Worm (Caenorhabditis elegans) whole organism, L4 larva: ENCODE results near the gene clec-59.

ENCODE experiments used
- ZK546.5 ChIP-seq, 2 experiments: sonication (generic microtip); optimal IDR thresholded peaks; 2 replicates each; lab custom pipeline; 2017; ENCODE audit warnings: missing biosample characterization in 2 of 2, missing genetic modification characterization in 2 of 2
- aha-1 ChIP-seq: fragments of 150-350 bp; peaks from one replicate; lab custom pipeline; 2014; ENCODE audit warnings: missing biosample characterization, missing genetic modification characterization
- ama-1 ChIP-seq: fragments of 150-350 bp; optimal IDR thresholded peaks from 2 replicates; lab custom pipeline; 2014; ENCODE audit warnings: inconsistent platforms, mixed read lengths
- ceh-28 ChIP-seq: fragments of 150-350 bp; optimal IDR thresholded peaks from 2 replicates; lab custom pipeline; 2014; ENCODE audit warnings: missing biosample characterization, missing genetic modification reagents, missing genetic modification characterization
- ceh-82 ChIP-seq: sonication (generic microtip); optimal IDR thresholded peaks from 2 replicates; lab custom pipeline; 2017; ENCODE audit warnings: missing biosample characterization, missing genetic modification characterization
- cey-2 ChIP-seq: sonication (generic microtip); optimal IDR thresholded peaks from 3 replicates; lab custom pipeline; 2017; ENCODE audit warnings: missing genetic modification characterization, mild to moderate bottlenecking, missing compliant biosample characterization, antibody characterized with exemption, borderline replicate concordance; ENCODE audit not compliant: insufficient read depth
- daf-12 ChIP-seq: fragments of 150-350 bp; optimal IDR thresholded peaks from 2 replicates; lab custom pipeline; 2014; ENCODE audit warnings: missing biosample characterization, missing genetic modification reagents, missing genetic modification characterization
- daf-16 ChIP-seq, 3 experiments: sonication (generic microtip); optimal IDR thresholded peaks; 2 replicates each; lab custom pipeline; 2016 to 2017; ENCODE audit warnings: missing genetic modification characterization in 3 of 3, missing genetic modification reagents in 3 of 3, mild to moderate bottlenecking in 2 of 3, missing compliant biosample characterization in 2 of 3, missing biosample characterization in 1 of 3, moderate library complexity in 1 of 3
- daf-19 ChIP-seq: fragments of 200-800 bp; sonication (Bioruptor generic); conservative IDR thresholded peaks from 2 replicates; pipeline ENCODE4 v1.3.6; 2022; ENCODE audit warnings: missing genetic modification characterization, missing compliant biosample characterization
- dmd-6 ChIP-seq: fragments of 200-800 bp; sonication (Bioruptor generic); IDR thresholded peaks from 2 replicates; pipeline ENCODE4 v1.3.6; 2022; ENCODE audit warnings: missing genetic modification reagents, missing genetic modification characterization, missing compliant biosample characterization
- dpl-1 ChIP-seq: fragments of 150-350 bp; optimal IDR thresholded peaks from 2 replicates; lab custom pipeline; 2014; ENCODE audit warnings: missing biosample characterization, missing genetic modification reagents, missing genetic modification characterization
- duxl-1 ChIP-seq: sonication (generic microtip); optimal IDR thresholded peaks from 2 replicates; lab custom pipeline; 2016; ENCODE audit warnings: mild to moderate bottlenecking, missing genetic modification characterization, moderate library complexity, missing compliant biosample characterization; ENCODE audit not compliant: poor library complexity
- egl-43 ChIP-seq: fragments of 200-800 bp; sonication (Bioruptor generic); IDR thresholded peaks from 2 replicates; pipeline ENCODE4 v1.3.6; 2022; ENCODE audit warnings: missing genetic modification reagents, missing genetic modification characterization, missing compliant biosample characterization
- hif-1 ChIP-seq, 2 experiments: sonication (generic microtip); optimal IDR thresholded peaks; 2 replicates each; lab custom pipeline; 2016 to 2017; ENCODE audit warnings: missing compliant biosample characterization in 2 of 2, missing genetic modification characterization in 2 of 2, missing genetic modification reagents in 2 of 2, missing genotype in 2 of 2, mild to moderate bottlenecking in 1 of 2
- hlh-11 ChIP-seq: fragments of 200-800 bp; sonication (Bioruptor generic); optimal IDR thresholded peaks from 2 replicates; lab custom pipeline; 2018; ENCODE audit warnings: mild to moderate bottlenecking, missing genetic modification characterization, missing compliant biosample characterization
- hlh-30 ChIP-seq: sonication (generic microtip); optimal IDR thresholded peaks from 2 replicates; lab custom pipeline; 2017; ENCODE audit warnings: antibody characterized with exemption, mild to moderate bottlenecking, missing genetic modification characterization, missing compliant biosample characterization; ENCODE audit not compliant: insufficient read depth
- hmg-1.1 ChIP-seq: fragments of 200-800 bp; sonication (Bioruptor generic); IDR thresholded peaks from 2 replicates; pipeline ENCODE4 v1.3.6; 2022; ENCODE audit warnings: missing genetic modification reagents, missing genetic modification characterization, missing compliant biosample characterization
- lin-1 ChIP-seq: fragments of 200-800 bp; sonication (Bioruptor generic); IDR thresholded peaks from 2 replicates; pipeline ENCODE4 v1.3.6; 2022; ENCODE audit warnings: missing genetic modification reagents, missing genetic modification characterization, missing compliant biosample characterization
- lin-15B ChIP-seq: fragments of 150-350 bp; sonication (generic microtip); optimal IDR thresholded peaks from 3 replicates; lab custom pipeline; 2014; ENCODE audit warnings: missing biosample characterization, missing genetic modification characterization
- lin-29 ChIP-seq: fragments of 200-800 bp; sonication (Bioruptor generic); IDR thresholded peaks from 2 replicates; pipeline ENCODE4 v1.3.6; 2022; ENCODE audit warnings: missing genetic modification reagents, missing genetic modification characterization, missing compliant biosample characterization
- lin-38 ChIP-seq: fragments of 200-800 bp; sonication (Bioruptor generic); IDR thresholded peaks from 2 replicates; pipeline ENCODE4 v1.3.6; 2022; ENCODE audit warnings: missing genetic modification reagents, missing genetic modification characterization, missing compliant biosample characterization
- lin-39 ChIP-seq: fragments of 150-350 bp; optimal IDR thresholded peaks from 2 replicates; lab custom pipeline; 2014; ENCODE audit warnings: missing biosample characterization, missing genetic modification reagents, missing genetic modification characterization
- mdl-1 ChIP-seq, 2 experiments: fragments of 150-350 bp in 1 of 2; sonication (generic microtip) in 1 of 2; optimal IDR thresholded peaks; 2 replicates each; lab custom pipeline; 2014 to 2017; ENCODE audit warnings: missing biosample characterization in 2 of 2, missing genetic modification characterization in 2 of 2
- mdt-29 ChIP-seq: fragments of 200-800 bp; sonication (Bioruptor generic); IDR thresholded peaks from 2 replicates; pipeline ENCODE4 v1.3.6; 2022; ENCODE audit warnings: missing genetic modification reagents, missing genetic modification characterization, missing compliant biosample characterization
- mep-1 ChIP-seq: fragments of 150-350 bp; sonication (generic microtip); optimal IDR thresholded peaks from 3 replicates; lab custom pipeline; 2014; ENCODE audit warnings: missing biosample characterization, missing genetic modification characterization
- mes-2 ChIP-seq: sonication (generic microtip); optimal IDR thresholded peaks from 2 replicates; lab custom pipeline; 2016; ENCODE audit warnings: missing genotype, mild to moderate bottlenecking, missing genetic modification characterization, missing compliant biosample characterization; ENCODE audit not compliant: poor library complexity, severe bottlenecking
- mxl-3 ChIP-seq: fragments of 200-800 bp; sonication (Bioruptor generic); optimal IDR thresholded peaks from 2 replicates; lab custom pipeline; 2018; ENCODE audit warnings: mild to moderate bottlenecking, missing genetic modification characterization, missing compliant biosample characterization
- nhr-10 ChIP-seq: fragments of 150-350 bp; optimal IDR thresholded peaks from 2 replicates; lab custom pipeline; 2014; ENCODE audit warnings: missing biosample characterization, missing genetic modification characterization
- nhr-102 ChIP-seq: sonication (generic microtip); optimal IDR thresholded peaks from 2 replicates; lab custom pipeline; 2016; ENCODE audit warnings: mild to moderate bottlenecking, missing genetic modification characterization, moderate library complexity, missing compliant biosample characterization
- nhr-11 ChIP-seq: fragments of 150-350 bp; optimal IDR thresholded peaks from 2 replicates; lab custom pipeline; 2014; ENCODE audit warnings: missing biosample characterization, missing genetic modification characterization
- nhr-28 ChIP-seq: fragments of 150-350 bp; optimal IDR thresholded peaks from 2 replicates; lab custom pipeline; 2014; ENCODE audit warnings: missing biosample characterization, missing genetic modification characterization
- nhr-41 ChIP-seq: fragments of 200-800 bp; sonication (Bioruptor generic); IDR thresholded peaks from 2 replicates; pipeline ENCODE4 v1.3.6; 2022; ENCODE audit warnings: missing genetic modification reagents, missing genetic modification characterization, missing compliant biosample characterization
- nhr-48 ChIP-seq: sonication (generic microtip); optimal IDR thresholded peaks from 2 replicates; lab custom pipeline; 2016; ENCODE audit warnings: mild to moderate bottlenecking, missing genetic modification characterization, missing compliant biosample characterization
- nhr-77 ChIP-seq: fragments of 150-350 bp; optimal IDR thresholded peaks from 2 replicates; lab custom pipeline; 2014; ENCODE audit warnings: missing biosample characterization, missing genetic modification characterization
- pha-4 ChIP-seq, 2 experiments: fragments of 150-350 bp in 1 of 2; fragments of 200-800 bp in 1 of 2; sonication (Bioruptor generic) in 1 of 2; IDR thresholded peaks in 1 of 2; optimal IDR thresholded peaks in 1 of 2; 2 replicates each; pipeline versions ENCODE4 v1.3.6 to Lab custom; 2014 to 2022; ENCODE audit warnings: missing genetic modification characterization in 2 of 2, missing genetic modification reagents in 2 of 2, missing biosample characterization in 1 of 2, missing compliant biosample characterization in 1 of 2
- php-3 ChIP-seq: fragments of 200-800 bp; sonication (Bioruptor generic); IDR thresholded peaks from 2 replicates; pipeline ENCODE4 v1.3.6; 2022; ENCODE audit warnings: missing genetic modification reagents, missing genetic modification characterization, missing compliant biosample characterization
- rbr-2 ChIP-seq: sonication (generic microtip); optimal IDR thresholded peaks from 2 replicates; lab custom pipeline; 2016; ENCODE audit warnings: missing genotype, missing genetic modification characterization, missing compliant biosample characterization
- saeg-2 ChIP-seq: fragments of 200-800 bp; sonication (Bioruptor generic); IDR thresholded peaks from 2 replicates; pipeline ENCODE4 v1.3.6; 2022; ENCODE audit warnings: missing genetic modification reagents, missing genetic modification characterization, missing compliant biosample characterization
- set-16 ChIP-seq: fragments of 200-800 bp; sonication (Bioruptor generic); IDR thresholded peaks from 2 replicates; pipeline ENCODE4 v1.3.6; 2022; ENCODE audit warnings: missing genetic modification reagents, missing genetic modification characterization, missing compliant biosample characterization
- snpc-1.2 ChIP-seq: fragments of 200-800 bp; sonication (Bioruptor generic); IDR thresholded peaks from 2 replicates; pipeline ENCODE4 v1.3.6; 2022; ENCODE audit warnings: missing genetic modification reagents, missing genetic modification characterization, missing compliant biosample characterization
- tra-1 ChIP-seq: fragments of 200-800 bp; sonication (Bioruptor generic); IDR thresholded peaks from 2 replicates; pipeline ENCODE4 v1.3.6; 2022; ENCODE audit warnings: missing genetic modification reagents, missing genetic modification characterization, missing compliant biosample characterization
- unc-130 ChIP-seq: sonication (generic microtip); optimal IDR thresholded peaks from 2 replicates; lab custom pipeline; 2016; ENCODE audit warnings: missing genetic modification reagents, missing genetic modification characterization, missing compliant biosample characterization
- unc-62 ChIP-seq, 3 experiments: fragments of 150-350 bp in 1 of 3; sonication (generic microtip); optimal IDR thresholded peaks in 2 of 3; peaks in 1 of 3; 1 replicate in 1 of 3; 2 replicates in 2 of 3; lab custom pipeline; 2014 to 2017; ENCODE audit warnings: missing biosample characterization in 3 of 3, missing genetic modification characterization in 3 of 3, missing genetic modification reagents in 3 of 3, missing genotype in 1 of 3
- zag-1 ChIP-seq: fragments of 150-350 bp; optimal IDR thresholded peaks from 2 replicates; lab custom pipeline; 2014; ENCODE audit warnings: missing biosample characterization, missing genetic modification characterization
- zfp-2 ChIP-seq: sonication (generic microtip); optimal IDR thresholded peaks from 2 replicates; lab custom pipeline; 2016; ENCODE audit warnings: mild to moderate bottlenecking, missing genetic modification characterization, missing compliant biosample characterization
- ztf-11 ChIP-seq: fragments of 150-350 bp; optimal IDR thresholded peaks from 2 replicates; lab custom pipeline; 2014; ENCODE audit warnings: missing biosample characterization, missing genetic modification characterization
- ztf-7 ChIP-seq: fragments of 150-350 bp; optimal IDR thresholded peaks from 2 replicates; lab custom pipeline; 2014; ENCODE audit warnings: missing biosample characterization, missing genetic modification characterization

clec-59 gene

DNA sequence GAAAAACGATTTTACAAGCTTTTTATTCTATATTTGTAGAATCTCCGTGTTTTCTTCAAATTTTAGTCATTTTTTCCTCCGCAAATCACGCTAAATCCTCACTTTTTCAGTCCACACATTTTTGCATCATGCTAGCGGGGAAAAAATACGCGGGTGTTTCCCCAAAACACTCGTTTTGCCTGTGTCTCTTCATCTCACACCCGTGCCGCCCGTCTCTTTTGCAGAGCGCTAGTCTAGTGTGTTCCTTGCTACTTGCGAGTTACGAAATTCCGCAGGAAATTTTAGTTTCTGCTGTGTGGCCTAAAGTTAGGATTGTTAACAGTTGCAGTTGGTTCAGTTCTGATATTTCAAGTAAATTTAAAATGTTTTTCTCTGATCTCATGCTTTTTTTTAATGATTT, 33.5 kb downstream of the clec-59 start:
- no peak for TF ChIP-seq ZK546.5 (tag; optimal IDR thresholded peaks at IDR 0.05; lab: Kevin White, UChicago)
- no peak for TF ChIP-seq lin-29 (GFP tag; lab: Robert Waterston, UW)
- TF ChIP-seq nhr-10 = no peak
- TF ChIP-seq ztf-7 = no peak
- no peak for TF ChIP-seq daf-19 (GFP tag; lab: Robert Waterston, UW)
- TF ChIP-seq hlh-30 (tag; lab: Kevin White, UChicago) = peak; percentile 49
- no peak for TF ChIP-seq unc-62 (GFP tag; optimal IDR thresholded peaks at IDR 0.05 in 1 of 2; lab: Kevin White, UChicago)
- no peak for TF ChIP-seq unc-62 (tag; optimal IDR thresholded peaks at IDR 0.05; lab: Kevin White, UChicago)
- TF ChIP-seq mes-2 (tag; lab: Kevin White, UChicago) = peak; percentile 44
- TF ChIP-seq hlh-11 (tag; lab: Kevin White, UChicago) = peak; percentile 28
- TF ChIP-seq dpl-1 (GFP tag; lab: Kevin White, UChicago) = peak; percentile 17
- TF ChIP-seq rbr-2 = peak; percentile 33
- no peak for TF ChIP-seq daf-16 (GFP tag; optimal IDR thresholded peaks at IDR 0.05; lab: Kevin White, UChicago)
- TF ChIP-seq daf-16 (tag; optimal IDR thresholded peaks at IDR 0.05; lab: Kevin White, UChicago) = peak; percentile 27
- TF ChIP-seq hmg-1.1 = peak; percentile 64
- no peak for TF ChIP-seq zag-1
- no peak for TF ChIP-seq saeg-2
- TF ChIP-seq nhr-102 (tag; lab: Kevin White, UChicago) = no peak
- TF ChIP-seq dmd-6 (GFP tag; lab: Robert Waterston, UW) = peak; percentile 38; the same call in 1 of the 2 replicates
- TF ChIP-seq ceh-82 (tag; lab: Kevin White, UChicago) = no peak
- TF ChIP-seq mdl-1 (tag; optimal IDR thresholded peaks at IDR 0.05; lab: Kevin White, UChicago) = peak; percentile 51 to 67
- no peak for TF ChIP-seq mdt-29 (GFP tag; lab: Robert Waterston, UW)
- no peak for TF ChIP-seq egl-43 (GFP tag; lab: Robert Waterston, UW)
- no peak for TF ChIP-seq nhr-48 (tag; lab: Kevin White, UChicago)
- peak; percentile 66 for TF ChIP-seq mxl-3
- no peak for TF ChIP-seq duxl-1 (tag; lab: Kevin White, UChicago)
- no peak for TF ChIP-seq lin-15B (tag; lab: Kevin White, UChicago)
- peak; percentile 23 for TF ChIP-seq ama-1
- no peak for TF ChIP-seq snpc-1.2
- TF ChIP-seq ceh-28 (tag; lab: Kevin White, UChicago) = no peak
- TF ChIP-seq aha-1 (tag; lab: Kevin White, UChicago) = peak; percentile 83
- no peak for TF ChIP-seq lin-39 (tag; lab: Kevin White, UChicago)
- no peak for TF ChIP-seq set-16 (GFP tag; lab: Robert Waterston, UW)
- peak; percentile 75 for TF ChIP-seq nhr-11 (tag; lab: Kevin White, UChicago)
- TF ChIP-seq nhr-28 (tag; lab: Kevin White, UChicago) = peak; percentile 77
- TF ChIP-seq ztf-11 (tag; lab: Kevin White, UChicago) = no peak
- TF ChIP-seq daf-12 = no peak
- no peak for TF ChIP-seq nhr-77 (tag; lab: Kevin White, UChicago)
- TF ChIP-seq tra-1 = peak; percentile 52; the same call in 1 of the 2 replicates
- no peak for TF ChIP-seq php-3
- no peak for TF ChIP-seq lin-1 (GFP tag; lab: Robert Waterston, UW)
- no peak for TF ChIP-seq zfp-2 (tag; lab: Kevin White, UChicago)
- no peak for TF ChIP-seq unc-130 (GFP tag; lab: Kevin White, UChicago)
- TF ChIP-seq pha-4 (GFP tag; IDR thresholded peaks at IDR 0.05; lab: Robert Waterston, UW) = no peak
- TF ChIP-seq pha-4 (tag; optimal IDR thresholded peaks at IDR 0.05; lab: Kevin White, UChicago) = peak; percentile 8
- peak in 1 of 2 experiments; percentile 30 for TF ChIP-seq hif-1 (tag; optimal IDR thresholded peaks at IDR 0.05; lab: Kevin White, UChicago)
- no peak for TF ChIP-seq cey-2 (tag; lab: Kevin White, UChicago)
- TF ChIP-seq mep-1 (tag; lab: Kevin White, UChicago) = peak; percentile 3
- TF ChIP-seq nhr-41 = no peak
- TF ChIP-seq lin-38 (GFP tag; lab: Robert Waterston, UW) = no peak; the same call in 1 of the 2 replicates
